Worm (Caenorhabditis elegans): Measurements from ENCODE around the gene srx-19.

The srx-19 gene

ce11 chrIV:6878912-6879554 lies 6.0 kb downstream of the srx-19 start (continued):
- TF ChIP-seq elt-3 (tag; optimal IDR thresholded peaks at IDR 0.05): no peak
- no peak for TF ChIP-seq lsy-12 (tag; optimal IDR thresholded peaks at IDR 0.05)
- TF ChIP-seq ceh-16 (tag; optimal IDR thresholded peaks at IDR 0.05): no peak
- TF ChIP-seq R02D3.7 (tag; optimal IDR thresholded peaks at IDR 0.05): no peak
- TF ChIP-seq ceh-9 (tag; optimal IDR thresholded peaks at IDR 0.05): no peak

- TF ChIP-seq nhr-43 (tag; optimal IDR thresholded peaks at IDR 0.05; ENCODE audit: poor library complexity, severe bottlenecking) (no peak), ceh-82 (tag; optimal IDR thresholded peaks at IDR 0.05) (no peak), ztf-11 (tag; optimal IDR thresholded peaks at IDR 0.05) (no peak)
Observed at ce11 chrIV:6879666-6880210, 6.7 kb downstream of the srx-19 start.

ce11 chrIV:6880415-6880814 lies 7.4 kb downstream of the srx-19 start:
- TF ChIP-seq jun-1 (tag; optimal IDR thresholded peaks at IDR 0.05) (peak; percentile 53), elt-1 (tag; optimal IDR thresholded peaks at IDR 0.05) (no peak), nhr-11 (tag; optimal IDR thresholded peaks at IDR 0.05) (no peak), nhr-23 (tag; optimal IDR thresholded peaks at IDR 0.05) (no peak), zag-1 (tag; optimal IDR thresholded peaks at IDR 0.05) (no peak), lin-39 (tag; optimal IDR thresholded peaks at IDR 0.05) (no peak), pha-4 (tag; optimal IDR thresholded peaks at IDR 0.05) (peak; percentile 4), nhr-43 (tag; optimal IDR thresholded peaks at IDR 0.05; ENCODE audit: poor library complexity, severe bottlenecking) (no peak), mdl-1 (tag; optimal IDR thresholded peaks at IDR 0.05) (no peak), mml-1 (tag; optimal IDR thresholded peaks at IDR 0.05) (no peak), fkh-2 (tag; optimal IDR thresholded peaks at IDR 0.05) (no peak), nhr-25 (tag; optimal IDR thresholded peaks at IDR 0.05) (no peak), eor-1 (tag; optimal IDR thresholded peaks at IDR 0.05) (no peak), nhr-28 (tag; optimal IDR thresholded peaks at IDR 0.05) (no peak), nfya-1 (tag; optimal IDR thresholded peaks at IDR 0.05; ENCODE audit: insufficient read depth) (no peak), R02D3.7 (tag; optimal IDR thresholded peaks at IDR 0.05) (no peak), egl-5 (tag; optimal IDR thresholded peaks at IDR 0.05) (no peak), ama-1 (optimal IDR thresholded peaks at IDR 0.05) (no peak), elt-2 (tag; optimal IDR thresholded peaks at IDR 0.05) (peak; percentile 98), egl-27 (tag; optimal IDR thresholded peaks at IDR 0.05) (no peak), ztf-4 (tag; optimal IDR thresholded peaks at IDR 0.05) (no peak), skn-1 (tag; optimal IDR thresholded peaks at IDR 0.05) (no peak), unc-39 (tag; optimal IDR thresholded peaks at IDR 0.05) (no peak), pqm-1 (tag; optimal IDR thresholded peaks at IDR 0.05) (peak; percentile 97), ceh-28 (tag; optimal IDR thresholded peaks at IDR 0.05) (no peak), fkh-10 (GFP tag; optimal IDR thresholded peaks at IDR 0.05) (no peak), tbx-2 (tag; optimal IDR thresholded peaks at IDR 0.05) (no peak), ZK546.5 (tag; optimal IDR thresholded peaks at IDR 0.05) (no peak), snpc-4 (tag; optimal IDR thresholded peaks at IDR 0.05) (no peak), ztf-11 (tag; optimal IDR thresholded peaks at IDR 0.05) (no peak)

ce11 chrIV:6881183-6881582 lies 8.1 kb downstream of the srx-19 start:
- TF ChIP-seq nhr-76 (tag; optimal IDR thresholded peaks at IDR 0.05) (no peak), elt-3 (tag; optimal IDR thresholded peaks at IDR 0.05) (no peak), mdl-1 (tag; optimal IDR thresholded peaks at IDR 0.05) (peak; percentile 32), ztf-11 (tag; optimal IDR thresholded peaks at IDR 0.05) (no peak), nhr-25 (tag; optimal IDR thresholded peaks at IDR 0.05) (no peak), snpc-4 (tag; optimal IDR thresholded peaks at IDR 0.05) (no peak), lin-39 (tag; optimal IDR thresholded peaks at IDR 0.05) (peak; percentile 65), fkh-10 (GFP tag; optimal IDR thresholded peaks at IDR 0.05) (peak; percentile 8), fkh-2 (tag; optimal IDR thresholded peaks at IDR 0.05) (peak; percentile 26), hmg-11 (tag; optimal IDR thresholded peaks at IDR 0.05) (no peak), ceh-28 (tag; optimal IDR thresholded peaks at IDR 0.05) (peak; percentile 39), jun-1 (tag; optimal IDR thresholded peaks at IDR 0.05) (no peak), nhr-11 (tag; optimal IDR thresholded peaks at IDR 0.05) (peak; percentile 31), pha-4 (tag; optimal IDR thresholded peaks at IDR 0.05) (peak; percentile 87), mml-1 (tag; optimal IDR thresholded peaks at IDR 0.05) (peak; percentile 62), ama-1 (optimal IDR thresholded peaks at IDR 0.05) (no peak), lin-15B (tag; optimal IDR thresholded peaks at IDR 0.05) (peak; percentile 27), nfya-1 (tag; optimal IDR thresholded peaks at IDR 0.05; ENCODE audit: insufficient read depth) (peak; percentile 82), ztf-4 (tag; optimal IDR thresholded peaks at IDR 0.05) (no peak), aly-2 (tag; optimal IDR thresholded peaks at IDR 0.05) (no peak), ceh-9 (tag; optimal IDR thresholded peaks at IDR 0.05) (no peak)
